Fruit fly (Drosophila melanogaster) whole organism, embryonic: ENCODE results near the gene Hip14.

Source experiments
- Asciz ChIP-seq: fragments of 200-800 bp; sonication (Bioruptor generic); optimal IDR thresholded peaks from 2 replicates; lab custom pipeline; 2017; ENCODE audit warnings: missing biosample characterization, mild to moderate bottlenecking, missing genetic modification characterization, missing genetic modification reagents
- CG10321 ChIP-seq: fragments of 200-800 bp; sonication (Bioruptor generic); IDR thresholded peaks from 2 replicates; pipeline ENCODE4 v1.3.6; 2022; ENCODE audit warnings: missing biosample characterization, missing genetic modification characterization
- CG10462 ChIP-seq: fragments of 200-800 bp; sonication (Bioruptor generic); optimal IDR thresholded peaks from 2 replicates; lab custom pipeline; 2016; ENCODE audit warnings: missing biosample characterization, missing genetic modification characterization
- CG11247 ChIP-seq: fragments of 200-800 bp; sonication (Bioruptor generic); IDR thresholded peaks from 2 replicates; pipeline ENCODE4 v1.3.6; 2022; ENCODE audit warnings: missing biosample characterization, missing genetic modification characterization
- CG12104 ChIP-seq: fragments of 200-800 bp; sonication (Bioruptor generic); optimal IDR thresholded peaks from 3 replicates; lab custom pipeline; 2016; ENCODE audit warnings: missing biosample characterization, missing genetic modification characterization
- CG12744 ChIP-seq: fragments of 200-800 bp; sonication (Bioruptor generic); optimal IDR thresholded peaks from 2 replicates; lab custom pipeline; 2016; ENCODE audit warnings: missing biosample characterization, missing genetic modification characterization
- CG13123 ChIP-seq: fragments of 200-800 bp; sonication (Bioruptor generic); optimal IDR thresholded peaks from 2 replicates; lab custom pipeline; 2016; ENCODE audit warnings: missing biosample characterization, missing genetic modification characterization
- CG13287 ChIP-seq: fragments of 200-800 bp; sonication (Bioruptor generic); IDR thresholded peaks from 2 replicates; pipeline ENCODE4 v1.3.6; 2022; ENCODE audit warnings: missing biosample characterization, missing genetic modification characterization; ENCODE audit not compliant: partially characterized antibody
- CG17361 ChIP-seq: fragments of 200-800 bp; sonication (Bioruptor generic); IDR thresholded peaks from 3 replicates; pipeline ENCODE4 v1.3.6; 2022; ENCODE audit warnings: missing biosample characterization, missing genetic modification characterization
- CG1832 ChIP-seq: fragments of 200-800 bp; sonication (Bioruptor generic); optimal IDR thresholded peaks from 2 replicates; lab custom pipeline; 2017; ENCODE audit warnings: missing biosample characterization, mild to moderate bottlenecking, missing genetic modification characterization, inconsistent platforms
- CG30431 ChIP-seq: fragments of 200-800 bp; sonication (Bioruptor generic); optimal IDR thresholded peaks from 2 replicates; lab custom pipeline; 2017; ENCODE audit warnings: missing biosample characterization, missing genetic modification characterization
- CG31365 ChIP-seq: fragments of 200-800 bp; sonication (Bioruptor generic); optimal IDR thresholded peaks from 2 replicates; lab custom pipeline; 2018; ENCODE audit warnings: missing biosample characterization, mild to moderate bottlenecking, missing genetic modification characterization
- CG3281 ChIP-seq: fragments of 200-800 bp; sonication (Bioruptor generic); optimal IDR thresholded peaks from 3 replicates; lab custom pipeline; 2017; ENCODE audit warnings: missing biosample characterization, mild to moderate bottlenecking, missing genetic modification characterization
- CG3407 ChIP-seq: fragments of 200-800 bp; sonication (Bioruptor generic); optimal IDR thresholded peaks from 2 replicates; lab custom pipeline; 2018; ENCODE audit warnings: missing biosample characterization, mild to moderate bottlenecking, missing genetic modification characterization
- CG3838 ChIP-seq: fragments of 200-800 bp; sonication (Bioruptor generic); optimal IDR thresholded peaks from 3 replicates; lab custom pipeline; 2016; ENCODE audit warnings: missing biosample characterization, missing genetic modification characterization
- CG5953 ChIP-seq: fragments of 200-800 bp; sonication (Bioruptor generic); IDR thresholded peaks from 2 replicates; pipeline ENCODE4 v1.3.6; 2022; ENCODE audit warnings: missing biosample characterization, missing genetic modification characterization
- CG7372 ChIP-seq: fragments of 200-800 bp; sonication (Bioruptor generic); IDR thresholded peaks from 2 replicates; pipeline ENCODE4 v1.3.6; 2022; ENCODE audit warnings: missing biosample characterization, missing genetic modification characterization
- CG7963 ChIP-seq: fragments of 200-800 bp; sonication (Bioruptor generic); IDR thresholded peaks from 3 replicates; pipeline ENCODE4 v1.3.6; 2022; ENCODE audit warnings: missing biosample characterization, missing genetic modification characterization; ENCODE audit not compliant: partially characterized antibody
- CG9817 ChIP-seq: fragments of 200-800 bp; sonication (Bioruptor generic); optimal IDR thresholded peaks from 2 replicates; lab custom pipeline; 2018; ENCODE audit warnings: missing biosample characterization, mild to moderate bottlenecking, missing genetic modification characterization, moderate library complexity
- CG9932 ChIP-seq: fragments of 200-800 bp; sonication (Bioruptor generic); IDR thresholded peaks from 2 replicates; pipeline ENCODE4 v1.3.6; 2022; ENCODE audit warnings: missing biosample characterization, missing genetic modification characterization
- CHES-1-like ChIP-seq: fragments of 200-800 bp; sonication (Bioruptor generic); optimal IDR thresholded peaks from 2 replicates; lab custom pipeline; 2016; ENCODE audit warnings: missing biosample characterization, missing genetic modification characterization
- CrebB ChIP-seq: fragments of 200-800 bp; sonication (Bioruptor generic); optimal IDR thresholded peaks from 3 replicates; lab custom pipeline; 2018; ENCODE audit warnings: missing biosample characterization, mild to moderate bottlenecking, missing genetic modification characterization
- D ChIP-seq, 2 experiments: fragments of 200-800 bp in 1 of 2; fragments of >200 bp in 1 of 2; sonication (Bioruptor generic) in 1 of 2; optimal IDR thresholded peaks; 2 replicates in 1 of 2; 3 replicates in 1 of 2; lab custom pipeline; 2017; ENCODE audit warnings: mild to moderate bottlenecking in 1 of 2, missing biosample characterization in 1 of 2, missing genetic modification characterization in 1 of 2, missing genetic modification reagents in 1 of 2
- GATAe ChIP-seq: fragments of 200-800 bp; sonication (Bioruptor generic); conservative IDR thresholded peaks from 2 replicates; pipeline ENCODE4 v1.3.6; 2022; ENCODE audit warnings: missing biosample characterization, missing genetic modification characterization
- HHEX ChIP-seq: fragments of 200-800 bp; sonication (Bioruptor generic); optimal IDR thresholded peaks from 3 replicates; lab custom pipeline; 2017; ENCODE audit warnings: missing biosample characterization, mild to moderate bottlenecking, missing genetic modification characterization, missing genetic modification reagents
- HmgZ ChIP-seq: fragments of 200-800 bp; sonication (Bioruptor generic); optimal IDR thresholded peaks from 2 replicates; lab custom pipeline; 2018; ENCODE audit warnings: missing biosample characterization, mild to moderate bottlenecking, missing genetic modification characterization
- Lim3 ChIP-seq: fragments of 200-800 bp; sonication (Bioruptor generic); IDR thresholded peaks from 2 replicates; pipeline ENCODE4 v1.3.6; 2022; ENCODE audit warnings: missing biosample characterization, missing genetic modification characterization
- NC2β ChIP-seq: fragments of 200-800 bp; sonication (Bioruptor generic); optimal IDR thresholded peaks from 2 replicates; lab custom pipeline; 2016; ENCODE audit warnings: missing biosample characterization, missing genetic modification characterization
- Ravus ChIP-seq: fragments of 200-800 bp; sonication (Bioruptor generic); IDR thresholded peaks from 2 replicates; pipeline ENCODE4 v1.3.6; 2022; ENCODE audit warnings: missing biosample characterization, missing genetic modification characterization
- Side ChIP-seq: fragments of 200-800 bp; sonication (Bioruptor generic); optimal IDR thresholded peaks from 2 replicates; lab custom pipeline; 2016; ENCODE audit warnings: missing biosample characterization, missing genetic modification characterization
- Taf1 ChIP-seq: fragments of 200-800 bp; sonication (Bioruptor generic); IDR thresholded peaks from 2 replicates; pipeline ENCODE4 v1.3.6; 2022; ENCODE audit warnings: missing biosample characterization, missing genetic modification characterization
- Usf ChIP-seq: fragments of 200-800 bp; sonication (Bioruptor generic); optimal IDR thresholded peaks from 2 replicates; lab custom pipeline; 2017; ENCODE audit warnings: missing genotype, missing biosample characterization, missing genetic modification characterization
- cad ChIP-seq: fragments of >200 bp; optimal IDR thresholded peaks from 2 replicates; lab custom pipeline; 2017; ENCODE audit warnings: missing biosample characterization, missing genetic modification characterization
- caup ChIP-seq: fragments of 200-800 bp; sonication (Bioruptor generic); optimal IDR thresholded peaks from 3 replicates; lab custom pipeline; 2017; ENCODE audit warnings: missing biosample characterization, mild to moderate bottlenecking, missing genetic modification characterization, moderate library complexity; ENCODE audit not compliant: severe bottlenecking
- crp ChIP-seq, 2 experiments: fragments of 200-800 bp; sonication (Bioruptor generic); optimal IDR thresholded peaks; 2 replicates in 1 of 2; 3 replicates in 1 of 2; lab custom pipeline; 2017; ENCODE audit warnings: missing biosample characterization in 2 of 2, missing genetic modification characterization in 2 of 2, mild to moderate bottlenecking in 1 of 2, moderate library complexity in 1 of 2
- gce ChIP-seq: fragments of 200-800 bp; sonication (Bioruptor generic); IDR thresholded peaks from 3 replicates; pipeline ENCODE4 v1.3.6; 2022; ENCODE audit warnings: missing biosample characterization, missing genetic modification characterization
- kni ChIP-seq: fragments of 200-800 bp; sonication (Bioruptor generic); optimal IDR thresholded peaks from 3 replicates; lab custom pipeline; 2017; ENCODE audit warnings: mild to moderate bottlenecking, missing biosample characterization, missing genetic modification reagents, missing genetic modification characterization
- org-1 ChIP-seq: fragments of 200-800 bp; sonication (Bioruptor generic); optimal IDR thresholded peaks from 2 replicates; lab custom pipeline; 2017; ENCODE audit warnings: missing biosample characterization, missing genetic modification characterization
- pan ChIP-seq, 4 experiments: fragments of >200 bp in 3 of 4; fragments of 200-800 bp in 1 of 4; sonication (Bioruptor generic) in 1 of 4; optimal IDR thresholded peaks in 3 of 4; IDR thresholded peaks in 1 of 4; 2 replicates each; pipeline versions ENCODE4 v1.3.6 to Lab custom; 2017 to 2022; ENCODE audit warnings: missing biosample characterization in 2 of 4, missing genetic modification characterization in 2 of 4, mixed read lengths in 1 of 4
- peb ChIP-seq: fragments of 200-800 bp; sonication (Bioruptor generic); IDR thresholded peaks from 2 replicates; pipeline ENCODE4 v1.3.6; 2022; ENCODE audit warnings: missing biosample characterization, missing genetic modification characterization
- pho ChIP-seq: fragments of 200-800 bp; sonication (Bioruptor generic); optimal IDR thresholded peaks from 2 replicates; lab custom pipeline; 2016; ENCODE audit warnings: missing biosample characterization, missing genetic modification characterization
- pita ChIP-seq: fragments of 200-800 bp; sonication (Bioruptor generic); optimal IDR thresholded peaks from 2 replicates; lab custom pipeline; 2017; ENCODE audit warnings: missing biosample characterization, mild to moderate bottlenecking, missing genetic modification characterization
- prd ChIP-seq, 3 experiments: fragments of >200 bp in 2 of 3; fragments of 200-800 bp in 1 of 3; sonication (Bioruptor generic) in 1 of 3; optimal IDR thresholded peaks in 2 of 3; IDR thresholded peaks in 1 of 3; 2 replicates in 2 of 3; 3 replicates in 1 of 3; pipeline versions ENCODE4 v1.3.6 to Lab custom; 2017 to 2022; ENCODE audit warnings: missing biosample characterization in 1 of 3, missing genetic modification characterization in 1 of 3
- pum ChIP-seq: fragments of 200-800 bp; sonication (Bioruptor generic); optimal IDR thresholded peaks from 2 replicates; lab custom pipeline; 2016; ENCODE audit warnings: missing biosample characterization, missing genetic modification characterization
- run ChIP-seq: fragments of 200-800 bp; sonication (Bioruptor generic); optimal IDR thresholded peaks from 3 replicates; lab custom pipeline; 2018; ENCODE audit warnings: missing biosample characterization, mild to moderate bottlenecking, missing genetic modification characterization
- sc ChIP-seq, 3 experiments: fragments of >200 bp in 2 of 3; fragments of 200-800 bp in 1 of 3; sonication (Bioruptor generic) in 1 of 3; optimal IDR thresholded peaks; 2 replicates in 2 of 3; 3 replicates in 1 of 3; lab custom pipeline; 2017; ENCODE audit warnings: mild to moderate bottlenecking in 1 of 3, missing biosample characterization in 1 of 3, missing genetic modification characterization in 1 of 3, missing genetic modification reagents in 1 of 3
- slbo ChIP-seq: fragments of 200-800 bp; sonication (Bioruptor generic); IDR thresholded peaks from 2 replicates; pipeline ENCODE4 v1.3.6; 2022; ENCODE audit warnings: missing biosample characterization, missing genetic modification characterization
- so ChIP-seq: fragments of 200-800 bp; sonication (Bioruptor generic); IDR thresholded peaks from 3 replicates; pipeline ENCODE4 v1.3.6; 2022; ENCODE audit warnings: missing biosample characterization, missing genetic modification characterization
- tap ChIP-seq: fragments of 200-800 bp; optimal IDR thresholded peaks from 3 replicates; lab custom pipeline; 2019; ENCODE audit warnings: missing biosample characterization, mild to moderate bottlenecking, missing genetic modification characterization, moderate library complexity

Gene Hip14

dm6 chr3L:15988039-15988546, at the start of gene Hip14 (continued):
- TF ChIP-seq caup (GFP tag; lab: Kevin White, UChicago) (no peak), CG10321 (GFP tag; lab: Robert Waterston, UW) (no peak), CG7372 (GFP tag; lab: Robert Waterston, UW) (no peak), CG3838 (GFP tag; lab: Kevin White, UChicago) (no peak), so (GFP tag; lab: Robert Waterston, UW) (no peak), CG13123 (GFP tag; lab: Kevin White, UChicago) (no peak), peb (GFP tag; lab: Robert Waterston, UW) (no peak), CG13287 (GFP tag; lab: Robert Waterston, UW) (peak; percentile 40; the same call in 1 of the 2 replicates), Taf1 (GFP tag; lab: Robert Waterston, UW) (no peak), CHES-1-like (GFP tag; lab: Kevin White, UChicago) (no peak), org-1 (GFP tag; lab: Kevin White, UChicago) (peak; percentile 17), CG12104 (GFP tag; lab: Kevin White, UChicago) (peak; percentile 55), CG1832 (peak; percentile 90), CrebB (tag; lab: Kevin White, UChicago) (peak; percentile 10), cad (no peak), run (tag; lab: Kevin White, UChicago) (no peak), pita (GFP tag; lab: Kevin White, UChicago) (no peak), gce (GFP tag; lab: Robert Waterston, UW) (no peak), HmgZ (tag; lab: Kevin White, UChicago) (peak; percentile 18), NC2β (GFP tag; lab: Kevin White, UChicago) (no peak), CG31365 (tag; lab: Kevin White, UChicago) (no peak), Ravus (GFP tag; lab: Robert Waterston, UW) (no peak), CG3407 (GFP tag; lab: Kevin White, UChicago) (no peak), CG5953 (no peak), CG9817 (no peak), crp (GFP tag; optimal IDR thresholded peaks at IDR 0.05; lab: Kevin White, UChicago) (peak in 1 of 2 experiments; percentile 0), CG7963 (GFP tag; lab: Robert Waterston, UW) (no peak), sc (optimal IDR thresholded peaks at IDR 0.05; lab: Kevin White, UChicago) (no peak), sc (GFP tag; optimal IDR thresholded peaks at IDR 0.05; lab: Kevin White, UChicago) (no peak), CG3281 (GFP tag; lab: Kevin White, UChicago) (peak; percentile 6), CG9932 (GFP tag; lab: Robert Waterston, UW) (no peak), pum (no peak), GATAe (GFP tag; lab: Robert Waterston, UW) (no peak; the same call in 1 of the 2 replicates), HHEX (GFP tag; lab: Kevin White, UChicago) (no peak), CG12744 (GFP tag; lab: Kevin White, UChicago) (no peak), Side (GFP tag; lab: Kevin White, UChicago) (no peak), CG11247 (no peak), CG17361 (0 out of 3 replicates have a peak, but pooled peaks have one; percentile 36), pho (GFP tag; lab: Kevin White, UChicago) (no peak), tap (tag; lab: Kevin White, UChicago) (no peak), kni (no peak), D (optimal IDR thresholded peaks at IDR 0.05; lab: Kevin White, UChicago) (peak; percentile 62), D (GFP tag; optimal IDR thresholded peaks at IDR 0.05; lab: Kevin White, UChicago) (no peak), Asciz (GFP tag; lab: Kevin White, UChicago) (no peak), Usf (no peak), pan (optimal IDR thresholded peaks at IDR 0.05; lab: Kevin White, UChicago) (no peak), pan (GFP tag; optimal IDR thresholded peaks at IDR 0.05 in 1 of 2, IDR thresholded peaks at IDR 0.05 in 1 of 2) (no peak), CG10462 (GFP tag; lab: Kevin White, UChicago) (no peak), prd (optimal IDR thresholded peaks at IDR 0.05; lab: Kevin White, UChicago) (no peak), prd (GFP tag; IDR thresholded peaks at IDR 0.05; lab: Robert Waterston, UW) (0 out of 3 replicates have a peak, but pooled peaks have one; percentile 17), CG30431 (GFP tag; lab: Kevin White, UChicago) (no peak), Lim3 (GFP tag; lab: Robert Waterston, UW) (no peak), slbo (GFP tag; lab: Robert Waterston, UW) (peak; percentile 68)
